Fruit fly (Drosophila melanogaster) whole organism, embryonic: ENCODE data around the gene Ant2.

ENCODE experiments used
- ATbp ChIP-seq: fragments of 200-800 bp; sonication (Bioruptor generic); optimal IDR thresholded peaks from 2 replicates; lab custom pipeline; 2017; ENCODE audit warnings: missing biosample characterization, mild to moderate bottlenecking, missing genetic modification characterization, missing genetic modification reagents
- Abd-B ChIP-seq: fragments of 200-800 bp; sonication (Bioruptor generic); optimal IDR thresholded peaks from 2 replicates; lab custom pipeline; 2018; ENCODE audit warnings: missing biosample characterization, mild to moderate bottlenecking, missing genetic modification characterization, moderate library complexity
- Adf1 ChIP-seq: fragments of 200-800 bp; sonication (Bioruptor generic); IDR thresholded peaks from 2 replicates; pipeline ENCODE4 v1.3.6; 2022; ENCODE audit warnings: missing biosample characterization, missing genetic modification characterization
- CG11398 ChIP-seq: fragments of 200-800 bp; sonication (Bioruptor generic); optimal IDR thresholded peaks from 2 replicates; lab custom pipeline; 2016; ENCODE audit warnings: missing biosample characterization, missing genetic modification characterization
- CG12155 ChIP-seq: fragments of 200-800 bp; sonication (Bioruptor generic); optimal IDR thresholded peaks from 3 replicates; lab custom pipeline; 2016; ENCODE audit warnings: missing biosample characterization, missing genetic modification characterization
- CG12942 ChIP-seq: fragments of 200-800 bp; sonication (Bioruptor generic); optimal IDR thresholded peaks from 3 replicates; lab custom pipeline; 2016; ENCODE audit warnings: missing biosample characterization, missing genetic modification characterization
- CG13424 ChIP-seq: fragments of 200-800 bp; sonication (Bioruptor generic); optimal IDR thresholded peaks from 2 replicates; lab custom pipeline; 2019; ENCODE audit warnings: missing biosample characterization, mild to moderate bottlenecking, missing genetic modification characterization, moderate library complexity
- CG15479 ChIP-seq: fragments of 200-800 bp; sonication (Bioruptor generic); optimal IDR thresholded peaks from 3 replicates; lab custom pipeline; 2019; ENCODE audit warnings: missing biosample characterization, mild to moderate bottlenecking, missing genetic modification characterization, moderate library complexity
- CG15696 ChIP-seq: fragments of 200-800 bp; sonication (Bioruptor generic); optimal IDR thresholded peaks from 2 replicates; lab custom pipeline; 2019; ENCODE audit warnings: missing biosample characterization, mild to moderate bottlenecking, missing genetic modification characterization, moderate library complexity
- CG18262 ChIP-seq: fragments of 200-800 bp; optimal IDR thresholded peaks from 3 replicates; lab custom pipeline; 2019; ENCODE audit warnings: missing biosample characterization, mild to moderate bottlenecking, missing genetic modification characterization, moderate library complexity
- CG18476 ChIP-seq: fragments of 200-800 bp; sonication (Bioruptor generic); optimal IDR thresholded peaks from 2 replicates; lab custom pipeline; 2016; ENCODE audit warnings: missing biosample characterization, mild to moderate bottlenecking, missing genetic modification characterization
- CG2202 ChIP-seq: fragments of 200-800 bp; sonication (Bioruptor generic); optimal IDR thresholded peaks from 2 replicates; lab custom pipeline; 2018; ENCODE audit warnings: missing biosample characterization, mild to moderate bottlenecking, missing genetic modification characterization
- CG31224 ChIP-seq: fragments of 200-800 bp; sonication (Bioruptor generic); IDR thresholded peaks from 2 replicates; pipeline ENCODE4 v1.3.6; 2022; ENCODE audit warnings: missing biosample characterization, missing genetic modification characterization
- CG32532 ChIP-seq: fragments of 200-800 bp; sonication (Bioruptor generic); IDR thresholded peaks from 2 replicates; pipeline ENCODE4 v1.3.6; 2022; ENCODE audit warnings: missing biosample characterization, missing genetic modification characterization
- CG32772 ChIP-seq: fragments of 200-800 bp; sonication (Bioruptor generic); IDR thresholded peaks from 2 replicates; pipeline ENCODE4 v1.3.6; 2022; ENCODE audit warnings: missing biosample characterization, missing genetic modification characterization
- CG33213 ChIP-seq: fragments of 200-800 bp; sonication (Bioruptor generic); optimal IDR thresholded peaks from 3 replicates; lab custom pipeline; 2016; ENCODE audit warnings: missing biosample characterization, missing genetic modification characterization
- CG34376 ChIP-seq: fragments of 200-800 bp; sonication (Bioruptor generic); optimal IDR thresholded peaks from 2 replicates; lab custom pipeline; 2018; ENCODE audit warnings: missing biosample characterization, mild to moderate bottlenecking, missing genetic modification characterization
- CG3847 ChIP-seq: fragments of 200-800 bp; sonication (Bioruptor generic); IDR thresholded peaks from 2 replicates; pipeline ENCODE4 v1.3.6; 2022; ENCODE audit warnings: missing biosample characterization, missing genetic modification characterization
- CG4820 ChIP-seq: fragments of 200-800 bp; sonication (Bioruptor generic); optimal IDR thresholded peaks from 3 replicates; lab custom pipeline; 2016; ENCODE audit warnings: missing biosample characterization, missing genetic modification characterization
- CG4854 ChIP-seq: fragments of 200-800 bp; sonication (Bioruptor generic); optimal IDR thresholded peaks from 2 replicates; lab custom pipeline; 2016; ENCODE audit warnings: missing biosample characterization, missing genetic modification characterization, inconsistent platforms
- CG5180 ChIP-seq: fragments of 200-800 bp; sonication (Bioruptor generic); optimal IDR thresholded peaks from 3 replicates; lab custom pipeline; 2017; ENCODE audit warnings: missing biosample characterization, missing genetic modification characterization, mild to moderate bottlenecking, moderate library complexity, missing genetic modification reagents
- CG6272 ChIP-seq: fragments of 200-800 bp; sonication (Bioruptor generic); IDR thresholded peaks from 2 replicates; pipeline ENCODE4 v1.3.6; 2022; ENCODE audit warnings: missing biosample characterization, missing genetic modification characterization
- CG7271 ChIP-seq: fragments of 200-800 bp; sonication (Bioruptor generic); optimal IDR thresholded peaks from 2 replicates; lab custom pipeline; 2018; ENCODE audit warnings: missing biosample characterization, mild to moderate bottlenecking, missing genetic modification characterization, moderate library complexity
- CG9609 ChIP-seq: fragments of 200-800 bp; sonication (Bioruptor generic); optimal IDR thresholded peaks from 3 replicates; lab custom pipeline; 2016; ENCODE audit warnings: missing biosample characterization, missing genetic modification characterization
- CG9817 ChIP-seq: fragments of 200-800 bp; sonication (Bioruptor generic); optimal IDR thresholded peaks from 2 replicates; lab custom pipeline; 2018; ENCODE audit warnings: missing biosample characterization, mild to moderate bottlenecking, missing genetic modification characterization, moderate library complexity
- Dfd ChIP-seq, 2 experiments: fragments of >200 bp; optimal IDR thresholded peaks; 2 replicates each; lab custom pipeline; 2017; ENCODE audit warnings: missing biosample characterization in 2 of 2, missing genetic modification characterization in 2 of 2
- Dll ChIP-seq: fragments of 200-800 bp; sonication (Bioruptor generic); IDR thresholded peaks from 4 replicates; pipeline ENCODE4 v1.3.6; 2022; ENCODE audit warnings: missing biosample characterization, missing genetic modification characterization; ENCODE audit not compliant: partially characterized antibody
- HLHmδ ChIP-seq: fragments of 200-800 bp; sonication (Bioruptor generic); optimal IDR thresholded peaks from 2 replicates; lab custom pipeline; 2018; ENCODE audit warnings: missing biosample characterization, mild to moderate bottlenecking, missing genetic modification characterization, moderate library complexity
- Hmx ChIP-seq: fragments of 200-800 bp; sonication (Bioruptor generic); optimal IDR thresholded peaks from 2 replicates; lab custom pipeline; 2016; ENCODE audit warnings: missing biosample characterization, missing genetic modification characterization
- Max ChIP-seq: fragments of 200-800 bp; sonication (Bioruptor generic); optimal IDR thresholded peaks from 2 replicates; lab custom pipeline; 2016; ENCODE audit warnings: missing biosample characterization, mild to moderate bottlenecking, missing genetic modification characterization
- Ssrp ChIP-seq: fragments of 200-800 bp; sonication (Bioruptor generic); optimal IDR thresholded peaks from 2 replicates; lab custom pipeline; 2018; ENCODE audit warnings: missing biosample characterization, mild to moderate bottlenecking, missing genetic modification characterization, moderate library complexity
- Usf ChIP-seq: fragments of 200-800 bp; sonication (Bioruptor generic); optimal IDR thresholded peaks from 2 replicates; lab custom pipeline; 2017; ENCODE audit warnings: missing genotype, missing biosample characterization, missing genetic modification characterization
- YL-1 ChIP-seq: fragments of 200-800 bp; sonication (Bioruptor generic); optimal IDR thresholded peaks from 3 replicates; lab custom pipeline; 2017; ENCODE audit warnings: missing biosample characterization, mild to moderate bottlenecking, missing genetic modification characterization
- ara ChIP-seq: fragments of 200-800 bp; sonication (Bioruptor generic); IDR thresholded peaks from 2 replicates; pipeline ENCODE4 v1.3.6; 2022; ENCODE audit warnings: missing biosample characterization, missing genetic modification characterization
- ato ChIP-seq: fragments of 200-800 bp; sonication (Bioruptor generic); IDR thresholded peaks from 2 replicates; pipeline ENCODE4 v1.3.6; 2022; ENCODE audit warnings: missing biosample characterization, missing genetic modification characterization; ENCODE audit not compliant: partially characterized antibody
- bab2 ChIP-seq: fragments of 200-800 bp; sonication (Bioruptor generic); optimal IDR thresholded peaks from 2 replicates; lab custom pipeline; 2016; ENCODE audit warnings: missing biosample characterization, missing genetic modification characterization
- disco-r ChIP-seq: fragments of 200-800 bp; sonication (Bioruptor generic); optimal IDR thresholded peaks from 2 replicates; lab custom pipeline; 2016; ENCODE audit warnings: missing biosample characterization, missing genetic modification characterization
- dmrt11E ChIP-seq: fragments of 200-800 bp; sonication (Bioruptor generic); optimal IDR thresholded peaks from 3 replicates; lab custom pipeline; 2018; ENCODE audit warnings: missing biosample characterization, mild to moderate bottlenecking, missing genetic modification characterization, moderate library complexity
- en ChIP-seq: fragments of 200-800 bp; sonication (Bioruptor generic); optimal IDR thresholded peaks from 2 replicates; lab custom pipeline; 2016; ENCODE audit warnings: missing biosample characterization, missing genetic modification characterization
- fru ChIP-seq: fragments of >200 bp; optimal IDR thresholded peaks from 2 replicates; lab custom pipeline; 2017
- h ChIP-seq: fragments of >200 bp; optimal IDR thresholded peaks from 2 replicates; lab custom pipeline; 2017
- kni ChIP-seq: fragments of 200-800 bp; sonication (Bioruptor generic); optimal IDR thresholded peaks from 3 replicates; lab custom pipeline; 2017; ENCODE audit warnings: mild to moderate bottlenecking, missing biosample characterization, missing genetic modification reagents, missing genetic modification characterization
- pnt ChIP-seq: fragments of 200-800 bp; sonication (Bioruptor generic); optimal IDR thresholded peaks from 3 replicates; lab custom pipeline; 2016; ENCODE audit warnings: missing biosample characterization, missing genetic modification characterization
- slou ChIP-seq: fragments of 200-800 bp; sonication (Bioruptor generic); optimal IDR thresholded peaks from 3 replicates; lab custom pipeline; 2016; ENCODE audit warnings: missing biosample characterization, missing genetic modification characterization
- toy ChIP-seq: fragments of 200-800 bp; sonication (Bioruptor generic); IDR thresholded peaks from 2 replicates; pipeline ENCODE4 v1.3.6; 2022; ENCODE audit warnings: missing biosample characterization, missing genetic modification characterization
- twi ChIP-seq: fragments of 200-800 bp; optimal IDR thresholded peaks from 2 replicates; lab custom pipeline; 2019; ENCODE audit warnings: missing biosample characterization, mild to moderate bottlenecking, missing genetic modification characterization, moderate library complexity
- vnd ChIP-seq: fragments of 200-800 bp; sonication (Bioruptor generic); IDR thresholded peaks from 3 replicates; pipeline ENCODE4 v1.3.6; 2022; ENCODE audit warnings: missing biosample characterization, missing genetic modification characterization; ENCODE audit not compliant: partially characterized antibody
- z ChIP-seq: fragments of 200-800 bp; sonication (Bioruptor generic); IDR thresholded peaks from 3 replicates; pipeline ENCODE4 v1.3.6; 2022; ENCODE audit warnings: missing biosample characterization, missing genetic modification characterization
- zen ChIP-seq: fragments of 200-800 bp; sonication (Bioruptor generic); optimal IDR thresholded peaks from 3 replicates; lab custom pipeline; 2018; ENCODE audit warnings: missing biosample characterization, mild to moderate bottlenecking, missing genetic modification characterization, moderate library complexity
- zen2 ChIP-seq: fragments of 200-800 bp; sonication (Bioruptor generic); IDR thresholded peaks from 3 replicates; pipeline ENCODE4 v1.3.6; 2022; ENCODE audit warnings: missing biosample characterization, missing genetic modification characterization; ENCODE audit not compliant: partially characterized antibody

Gene Ant2

dm6 chrX:10771856-10772592, 14.7 kb downstream of the Ant2 start, which contains the start of gene CG15211 (continued):
- TF ChIP-seq CG6272 (GFP tag; lab: Robert Waterston, UW): no peak
- TF ChIP-seq Dll: no peak
- TF ChIP-seq vnd (GFP tag; lab: Robert Waterston, UW): no peak
- peak; percentile 66 for TF ChIP-seq ATbp (GFP tag; lab: Kevin White, UChicago)
- TF ChIP-seq CG18476 (GFP tag; lab: Kevin White, UChicago): peak; percentile 38
- peak; percentile 83 for TF ChIP-seq Ssrp (tag; lab: Kevin White, UChicago)
- peak; percentile 14 for TF ChIP-seq YL-1
- TF ChIP-seq bab2 (GFP tag; lab: Kevin White, UChicago): no peak
- no peak for TF ChIP-seq ato (GFP tag; lab: Robert Waterston, UW)
- no peak for TF ChIP-seq CG4854 (GFP tag; lab: Kevin White, UChicago)
- peak; percentile 68 for TF ChIP-seq CG5180 (GFP tag; lab: Kevin White, UChicago)
- peak; percentile 37 for TF ChIP-seq Max (GFP tag; lab: Kevin White, UChicago)
- TF ChIP-seq Dfd (GFP tag; optimal IDR thresholded peaks at IDR 0.05; lab: Kevin White, UChicago): no peak
- no peak for TF ChIP-seq en (GFP tag; lab: Kevin White, UChicago)
- peak; percentile 91 for TF ChIP-seq kni (GFP tag; lab: Kevin White, UChicago)
- TF ChIP-seq CG31224 (GFP tag; lab: Robert Waterston, UW): peak; percentile 64
- TF ChIP-seq dmrt11E (tag; lab: Kevin White, UChicago): peak; percentile 70
- TF ChIP-seq HLHmδ (GFP tag; lab: Kevin White, UChicago): peak; percentile 9
- TF ChIP-seq Usf: no peak
- TF ChIP-seq CG34376 (GFP tag; lab: Kevin White, UChicago): no peak
- TF ChIP-seq fru (lab: Kevin White, UChicago): no peak
- TF ChIP-seq Adf1 (GFP tag; lab: Robert Waterston, UW): peak; percentile 19; the same call in 1 of the 2 replicates
- TF ChIP-seq disco-r: no peak
- no peak for TF ChIP-seq zen2 (GFP tag; lab: Robert Waterston, UW)
- peak; percentile 77 for TF ChIP-seq ara
- TF ChIP-seq z (GFP tag; lab: Robert Waterston, UW): peak; percentile 89
- TF ChIP-seq CG32772 (GFP tag; lab: Robert Waterston, UW): peak; percentile 70
- TF ChIP-seq pnt (GFP tag; lab: Kevin White, UChicago): no peak
- TF ChIP-seq CG15479 (GFP tag; lab: Kevin White, UChicago): no peak
- TF ChIP-seq Hmx (GFP tag; lab: Kevin White, UChicago): no peak
- TF ChIP-seq CG18262 (tag; lab: Kevin White, UChicago): peak; percentile 85
- peak; percentile 53 for TF ChIP-seq twi (tag; lab: Kevin White, UChicago)
- peak; percentile 47 for TF ChIP-seq CG12155 (GFP tag; lab: Kevin White, UChicago)
- peak; percentile 53 for TF ChIP-seq Abd-B
- no peak for TF ChIP-seq toy (GFP tag; lab: Robert Waterston, UW)
- peak; percentile 77 for TF ChIP-seq CG2202
- no peak for TF ChIP-seq CG33213
- TF ChIP-seq h: no peak
- no peak for TF ChIP-seq slou (GFP tag; lab: Kevin White, UChicago)
- no peak for TF ChIP-seq CG11398 (GFP tag; lab: Kevin White, UChicago)
- no peak for TF ChIP-seq zen (tag; lab: Kevin White, UChicago)
- TF ChIP-seq CG7271: no peak
- TF ChIP-seq CG9609 (GFP tag; lab: Kevin White, UChicago): peak; percentile 3
- peak; percentile 28; the same call in 1 of the 2 replicates for TF ChIP-seq CG3847 (GFP tag; lab: Robert Waterston, UW)
- peak; percentile 81 for TF ChIP-seq CG13424 (tag; lab: Kevin White, UChicago)
- TF ChIP-seq CG15696 (tag; lab: Kevin White, UChicago): peak; percentile 22
- peak; percentile 21; the same call in 1 of the 2 replicates for TF ChIP-seq CG32532 (GFP tag; lab: Robert Waterston, UW)
- TF ChIP-seq CG9817: peak; percentile 48
- TF ChIP-seq CG4820 (GFP tag; lab: Kevin White, UChicago): peak; percentile 72
- TF ChIP-seq CG12942 (GFP tag; lab: Kevin White, UChicago): peak; percentile 52
